Fruit fly (Drosophila melanogaster) whole organism, pupa: ENCODE results near the gene Psf2.
A peak's percentile ranks its signal among the peaks of the same experiment; 100 is the strongest.

ENCODE experiments used
- CG13204 ChIP-seq: fragments of 200-800 bp; sonication (Bioruptor generic); optimal IDR thresholded peaks from 2 replicates; lab custom pipeline; 2018; ENCODE audit warnings: missing biosample characterization, mild to moderate bottlenecking, missing genetic modification characterization, moderate library complexity
- CG32121 ChIP-seq: fragments of 200-800 bp; sonication (Bioruptor generic); IDR thresholded peaks from 2 replicates; pipeline ENCODE4 v1.3.6; 2022; ENCODE audit warnings: missing biosample characterization, missing genetic modification characterization
- CG8159 ChIP-seq: fragments of 200-800 bp; sonication (Bioruptor generic); optimal IDR thresholded peaks from 3 replicates; lab custom pipeline; 2018; ENCODE audit warnings: missing biosample characterization, mild to moderate bottlenecking, missing genetic modification characterization, moderate library complexity
- D1 ChIP-seq: fragments of 200-800 bp; sonication (Bioruptor generic); optimal IDR thresholded peaks from 2 replicates; lab custom pipeline; 2018; ENCODE audit warnings: missing biosample characterization, mild to moderate bottlenecking, missing genetic modification characterization, moderate library complexity
- EcR ChIP-seq: fragments of 200-800 bp; sonication (Bioruptor generic); optimal IDR thresholded peaks from 3 replicates; lab custom pipeline; 2019; ENCODE audit warnings: missing biosample characterization, missing genetic modification characterization, mild to moderate bottlenecking, moderate library complexity, missing genetic modification reagents
- Ets98B ChIP-seq: fragments of 200-800 bp; sonication (Bioruptor generic); IDR thresholded peaks from 2 replicates; pipeline ENCODE4 v1.3.6; 2022; ENCODE audit warnings: missing biosample characterization, missing genetic modification characterization
- Pif1B ChIP-seq: fragments of 200-800 bp; sonication (Bioruptor generic); optimal IDR thresholded peaks from 3 replicates; lab custom pipeline; 2016; ENCODE audit warnings: missing biosample characterization, missing genetic modification characterization
- Snoo ChIP-seq: fragments of 200-800 bp; sonication (Bioruptor generic); optimal IDR thresholded peaks from 3 replicates; lab custom pipeline; 2017; ENCODE audit warnings: missing biosample characterization, mild to moderate bottlenecking, missing genetic modification characterization, inconsistent platforms
- fd96Ca ChIP-seq: fragments of 200-800 bp; sonication (Bioruptor generic); IDR thresholded peaks from 3 replicates; pipeline ENCODE4 v1.3.6; 2022; ENCODE audit warnings: missing biosample characterization, missing genetic modification characterization
- rn ChIP-seq: fragments of 200-800 bp; sonication (Bioruptor generic); IDR thresholded peaks from 2 replicates; pipeline ENCODE4 v1.3.6; 2022; ENCODE audit warnings: missing biosample characterization, missing genetic modification characterization

Gene Psf2

dm6 chr2L:4345569-4346131 is 41.5 kb downstream of the Psf2 start:
- TF ChIP-seq D1 (tag; lab: Kevin White, UChicago) (peak; percentile 76), CG8159 (tag; lab: Kevin White, UChicago) (no peak)

- no peak for TF ChIP-seq D1 (tag; lab: Kevin White, UChicago)
- TF ChIP-seq rn, result no peak
- no peak for TF ChIP-seq CG8159 (tag; lab: Kevin White, UChicago)
- peak; percentile 95 for TF ChIP-seq EcR (GFP tag; lab: Kevin White, UChicago)
- TF ChIP-seq Snoo (tag; lab: Kevin White, UChicago), result no peak
- TF ChIP-seq Pif1B, result peak; percentile 30
- TF ChIP-seq CG13204 (GFP tag; lab: Kevin White, UChicago), result peak; percentile 49
- TF ChIP-seq fd96Ca, result no peak
- peak; percentile 29; the same call in 1 of the 2 replicates for TF ChIP-seq CG32121 (GFP tag; lab: Robert Waterston, UW)
- peak; percentile 46; the same call in 1 of the 2 replicates for TF ChIP-seq Ets98B (GFP tag; lab: Robert Waterston, UW)
- TF ChIP-seq, all 21 proteins: peak for 5
These were observed 47.1 kb downstream of the Psf2 start for dm6 chr2L:4339780-4340694.
